Fruit fly (Drosophila melanogaster) whole organism, embryonic: ENCODE measurements around the gene CG34057.
A peak's percentile ranks its signal among the peaks of the same experiment; 100 is the strongest.

Experiments
- Awh ChIP-seq: fragments of 200-800 bp; sonication (Bioruptor generic); IDR thresholded peaks from 2 replicates; pipeline ENCODE4, ENCODE4 v1.3.6; 2022; ENCODE audit warnings: missing biosample characterization, missing genetic modification characterization
- B-H1 ChIP-seq: fragments of 200-800 bp; sonication (Bioruptor generic); IDR thresholded peaks from 3 replicates; pipeline ENCODE4 v1.3.6; 2022; ENCODE audit warnings: missing biosample characterization, missing genetic modification characterization
- CG10147 ChIP-seq: fragments of 200-800 bp; sonication (Bioruptor generic); optimal IDR thresholded peaks from 2 replicates; lab custom pipeline; 2019; ENCODE audit warnings: missing biosample characterization, mild to moderate bottlenecking, missing genetic modification characterization, moderate library complexity
- CG12155 ChIP-seq: fragments of 200-800 bp; sonication (Bioruptor generic); optimal IDR thresholded peaks from 3 replicates; lab custom pipeline; 2016; ENCODE audit warnings: missing biosample characterization, missing genetic modification characterization
- CG12236 ChIP-seq: fragments of 200-800 bp; sonication (Bioruptor generic); optimal IDR thresholded peaks from 2 replicates; lab custom pipeline; 2016; ENCODE audit warnings: missing biosample characterization, missing genetic modification characterization
- CG14667 ChIP-seq: fragments of 200-800 bp; sonication (Bioruptor generic); IDR thresholded peaks from 2 replicates; pipeline ENCODE4 v1.3.6; 2022; ENCODE audit warnings: missing biosample characterization, missing genetic modification characterization
- CG1602 ChIP-seq: fragments of 200-800 bp; sonication (Bioruptor generic); optimal IDR thresholded peaks from 3 replicates; lab custom pipeline; 2016; ENCODE audit warnings: missing biosample characterization, missing genetic modification characterization
- CG1647 ChIP-seq: fragments of 200-800 bp; sonication (Bioruptor generic); optimal IDR thresholded peaks from 3 replicates; lab custom pipeline; 2016; ENCODE audit warnings: missing biosample characterization, missing genetic modification characterization
- CG2199 ChIP-seq: fragments of 200-800 bp; sonication (Bioruptor generic); IDR thresholded peaks from 3 replicates; pipeline ENCODE4 v1.3.6; 2022; ENCODE audit warnings: missing biosample characterization, missing genetic modification characterization
- CG2202 ChIP-seq: fragments of 200-800 bp; sonication (Bioruptor generic); optimal IDR thresholded peaks from 2 replicates; lab custom pipeline; 2018; ENCODE audit warnings: missing biosample characterization, mild to moderate bottlenecking, missing genetic modification characterization
- CG3838 ChIP-seq: fragments of 200-800 bp; sonication (Bioruptor generic); optimal IDR thresholded peaks from 3 replicates; lab custom pipeline; 2016; ENCODE audit warnings: missing biosample characterization, missing genetic modification characterization
- CG5180 ChIP-seq: fragments of 200-800 bp; sonication (Bioruptor generic); optimal IDR thresholded peaks from 3 replicates; lab custom pipeline; 2017; ENCODE audit warnings: missing biosample characterization, missing genetic modification characterization, mild to moderate bottlenecking, moderate library complexity, missing genetic modification reagents
- CG6175 ChIP-seq: fragments of 200-800 bp; sonication (Bioruptor generic); IDR thresholded peaks from 3 replicates; pipeline ENCODE4 v1.3.6; 2022; ENCODE audit warnings: missing biosample characterization, missing genetic modification characterization
- CG6689 ChIP-seq: fragments of 200-800 bp; sonication (Bioruptor generic); IDR thresholded peaks from 2 replicates; pipeline ENCODE4 v1.3.6; 2022; ENCODE audit warnings: missing biosample characterization, missing genetic modification characterization
- CG8089 ChIP-seq: fragments of 200-800 bp; sonication (Bioruptor generic); optimal IDR thresholded peaks from 3 replicates; lab custom pipeline; 2016; ENCODE audit warnings: missing biosample characterization, missing genetic modification characterization
- CG8944 ChIP-seq: fragments of 200-800 bp; sonication (Bioruptor generic); optimal IDR thresholded peaks from 3 replicates; lab custom pipeline; 2016; ENCODE audit warnings: missing biosample characterization, missing genetic modification characterization
- CG9727 ChIP-seq: fragments of 200-800 bp; sonication (Bioruptor generic); optimal IDR thresholded peaks from 3 replicates; lab custom pipeline; 2017; ENCODE audit warnings: missing biosample characterization, mild to moderate bottlenecking, missing genetic modification characterization
- Dbx ChIP-seq: fragments of 200-800 bp; sonication (Bioruptor generic); IDR thresholded peaks from 3 replicates; pipeline ENCODE4 v1.3.6; 2022; ENCODE audit warnings: missing biosample characterization, missing genetic modification characterization
- Dll ChIP-seq: fragments of 200-800 bp; sonication (Bioruptor generic); IDR thresholded peaks from 4 replicates; pipeline ENCODE4 v1.3.6; 2022; ENCODE audit warnings: missing biosample characterization, missing genetic modification characterization; ENCODE audit not compliant: partially characterized antibody
- Fer2 ChIP-seq: fragments of 200-800 bp; sonication (Bioruptor generic); optimal IDR thresholded peaks from 2 replicates; lab custom pipeline; 2018; ENCODE audit warnings: missing biosample characterization, mild to moderate bottlenecking, missing genetic modification characterization, moderate library complexity
- Gsc ChIP-seq: fragments of 200-800 bp; sonication (Bioruptor generic); IDR thresholded peaks from 2 replicates; pipeline ENCODE4 v1.3.6; 2022; ENCODE audit warnings: missing biosample characterization, missing genetic modification characterization
- Hey ChIP-seq: fragments of 200-800 bp; sonication (Bioruptor generic); optimal IDR thresholded peaks from 3 replicates; lab custom pipeline; 2018; ENCODE audit warnings: missing biosample characterization, mild to moderate bottlenecking, missing genetic modification characterization
- Hmr ChIP-seq: fragments of 200-800 bp; sonication (Bioruptor generic); optimal IDR thresholded peaks from 3 replicates; lab custom pipeline; 2017; ENCODE audit warnings: mild to moderate bottlenecking, missing biosample characterization, missing genetic modification reagents, missing genetic modification characterization
- Lpt ChIP-seq: fragments of >200 bp; optimal IDR thresholded peaks from 2 replicates; lab custom pipeline; 2018; ENCODE audit warnings: missing biosample characterization, missing genetic modification characterization
- Mes4 ChIP-seq: fragments of 200-800 bp; sonication (Bioruptor generic); optimal IDR thresholded peaks from 2 replicates; lab custom pipeline; 2016; ENCODE audit warnings: missing biosample characterization, missing genetic modification characterization
- NFAT ChIP-seq: fragments of 200-800 bp; sonication (Bioruptor generic); IDR thresholded peaks from 2 replicates; pipeline ENCODE4 v1.3.6; 2022; ENCODE audit warnings: missing biosample characterization, missing genetic modification characterization
- ab ChIP-seq: fragments of 200-800 bp; sonication (Bioruptor generic); optimal IDR thresholded peaks from 2 replicates; lab custom pipeline; 2016; ENCODE audit warnings: missing biosample characterization, missing genetic modification characterization
- amos ChIP-seq: fragments of 200-800 bp; sonication (Bioruptor generic); IDR thresholded peaks from 2 replicates; pipeline ENCODE4 v1.3.6; 2022; ENCODE audit warnings: missing biosample characterization, missing genetic modification characterization; ENCODE audit not compliant: partially characterized antibody
- btn ChIP-seq: fragments of 200-800 bp; sonication (Bioruptor generic); optimal IDR thresholded peaks from 2 replicates; lab custom pipeline; 2016; ENCODE audit warnings: missing biosample characterization, missing genetic modification characterization
- cas ChIP-seq: fragments of 200-800 bp; sonication (Bioruptor generic); IDR thresholded peaks from 2 replicates; pipeline ENCODE4 v1.3.6; 2022; ENCODE audit warnings: missing biosample characterization, missing genetic modification characterization
- chm ChIP-seq: fragments of 200-800 bp; sonication (Bioruptor generic); IDR thresholded peaks from 2 replicates; pipeline ENCODE4 v1.3.6; 2022; ENCODE audit warnings: missing biosample characterization, missing genetic modification characterization
- ci ChIP-seq: fragments of 200-800 bp; sonication (Bioruptor generic); IDR thresholded peaks from 3 replicates; pipeline ENCODE4 v1.3.6; 2022; ENCODE audit warnings: missing biosample characterization, missing genetic modification characterization
- crol ChIP-seq: fragments of 200-800 bp; sonication (Bioruptor generic); IDR thresholded peaks from 2 replicates; pipeline ENCODE4 v1.3.6; 2022; ENCODE audit warnings: missing biosample characterization, missing genetic modification characterization
- esg ChIP-seq: fragments of 200-800 bp; sonication (Bioruptor generic); conservative IDR thresholded peaks from 2 replicates; pipeline ENCODE4 v1.3.6; 2022; ENCODE audit warnings: missing biosample characterization, missing genetic modification characterization
- fru ChIP-seq: fragments of >200 bp; optimal IDR thresholded peaks from 2 replicates; lab custom pipeline; 2017
- hbn ChIP-seq: fragments of 200-800 bp; sonication (Bioruptor generic); IDR thresholded peaks from 2 replicates; pipeline ENCODE4 v1.3.6; 2022; ENCODE audit warnings: missing biosample characterization, missing genetic modification characterization; ENCODE audit not compliant: partially characterized antibody
- ind ChIP-seq: fragments of 200-800 bp; sonication (Bioruptor generic); optimal IDR thresholded peaks from 3 replicates; lab custom pipeline; 2016; ENCODE audit warnings: missing biosample characterization, missing genetic modification characterization
- insv ChIP-seq, 2 experiments: fragments of 200-800 bp; sonication (Bioruptor generic); optimal IDR thresholded peaks; 3 replicates each; lab custom pipeline; 2016 to 2018; ENCODE audit warnings: missing biosample characterization in 2 of 2, missing genetic modification characterization in 2 of 2
- klu ChIP-seq: fragments of 200-800 bp; sonication (Bioruptor generic); IDR thresholded peaks from 2 replicates; pipeline ENCODE4 v1.3.6; 2022; ENCODE audit warnings: missing biosample characterization, missing genetic modification characterization
- kni ChIP-seq: fragments of 200-800 bp; sonication (Bioruptor generic); optimal IDR thresholded peaks from 3 replicates; lab custom pipeline; 2017; ENCODE audit warnings: mild to moderate bottlenecking, missing biosample characterization, missing genetic modification reagents, missing genetic modification characterization
- lmd ChIP-seq: fragments of 200-800 bp; sonication (Bioruptor generic); IDR thresholded peaks from 2 replicates; pipeline ENCODE4 v1.3.6; 2022; ENCODE audit warnings: missing biosample characterization, missing genetic modification characterization
- lola ChIP-seq, 3 experiments: fragments of >200 bp in 2 of 3; fragments of 200-800 bp in 1 of 3; sonication (Bioruptor generic) in 1 of 3; optimal IDR thresholded peaks; 2 replicates each; lab custom pipeline; 2017 to 2019; ENCODE audit warnings: missing biosample characterization in 3 of 3, missing genetic modification characterization in 3 of 3, mild to moderate bottlenecking in 1 of 3, moderate library complexity in 1 of 3
- onecut ChIP-seq: fragments of 200-800 bp; sonication (Bioruptor generic); IDR thresholded peaks from 2 replicates; pipeline ENCODE4 v1.3.6; 2022; ENCODE audit warnings: missing biosample characterization, missing genetic modification characterization
- pho ChIP-seq: fragments of 200-800 bp; sonication (Bioruptor generic); optimal IDR thresholded peaks from 2 replicates; lab custom pipeline; 2016; ENCODE audit warnings: missing biosample characterization, missing genetic modification characterization
- phol ChIP-seq: fragments of 200-800 bp; sonication (Bioruptor generic); optimal IDR thresholded peaks from 3 replicates; lab custom pipeline; 2018; ENCODE audit warnings: missing biosample characterization, mild to moderate bottlenecking, missing genetic modification characterization, moderate library complexity
- psq ChIP-seq: fragments of 200-800 bp; sonication (Bioruptor generic); optimal IDR thresholded peaks from 2 replicates; lab custom pipeline; 2017; ENCODE audit warnings: missing biosample characterization, missing genetic modification characterization
- ranshi ChIP-seq: fragments of 200-800 bp; sonication (Bioruptor generic); IDR thresholded peaks from 2 replicates; pipeline ENCODE4 v1.3.6; 2022; ENCODE audit warnings: missing biosample characterization, missing genetic modification characterization
- sqz ChIP-seq: fragments of 200-800 bp; sonication (Bioruptor generic); optimal IDR thresholded peaks from 3 replicates; lab custom pipeline; 2018; ENCODE audit warnings: missing biosample characterization, mild to moderate bottlenecking, missing genetic modification characterization
- sug ChIP-seq: fragments of 200-800 bp; optimal IDR thresholded peaks from 2 replicates; lab custom pipeline; 2019; ENCODE audit warnings: missing biosample characterization, mild to moderate bottlenecking, missing genetic modification characterization, moderate library complexity
- toy ChIP-seq: fragments of 200-800 bp; sonication (Bioruptor generic); IDR thresholded peaks from 2 replicates; pipeline ENCODE4 v1.3.6; 2022; ENCODE audit warnings: missing biosample characterization, missing genetic modification characterization
- usp ChIP-seq: fragments of >200 bp; optimal IDR thresholded peaks from 2 replicates; lab custom pipeline; 2017; ENCODE audit warnings: missing biosample characterization, missing genetic modification characterization
- vfl ChIP-seq: fragments of 200-800 bp; sonication (Bioruptor generic); optimal IDR thresholded peaks from 2 replicates; lab custom pipeline; 2016; ENCODE audit warnings: missing biosample characterization, missing genetic modification characterization
- wor ChIP-seq: fragments of 200-800 bp; sonication (Bioruptor generic); IDR thresholded peaks from 2 replicates; pipeline ENCODE4 v1.3.6; 2022; ENCODE audit warnings: missing biosample characterization, missing genetic modification characterization
- zf30C ChIP-seq: fragments of 200-800 bp; sonication (Bioruptor generic); optimal IDR thresholded peaks from 3 replicates; lab custom pipeline; 2018; ENCODE audit warnings: missing biosample characterization, mild to moderate bottlenecking, missing genetic modification characterization

Gene CG34057

DNA sequence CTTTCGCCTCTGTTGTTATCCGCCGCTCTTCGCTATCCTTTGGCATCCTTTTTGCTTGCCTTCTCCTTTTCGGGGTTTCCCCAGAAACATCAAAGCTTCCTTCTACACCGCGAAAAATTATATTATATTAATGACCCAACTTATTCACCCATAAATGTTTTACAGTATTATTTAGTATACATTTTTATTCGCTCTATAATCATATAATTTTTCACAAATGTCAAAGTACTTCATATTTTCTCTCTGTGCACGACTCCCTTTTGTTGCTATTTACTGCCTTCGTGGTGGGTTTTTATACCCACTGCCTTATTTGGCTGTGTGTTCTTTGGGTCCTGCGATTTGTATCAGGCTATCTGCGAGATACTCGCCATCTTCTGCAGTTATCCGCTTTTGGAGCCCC lies 20.0 kb downstream of the CG34057 start (continued):
- TF ChIP-seq crol (GFP tag; lab: Robert Waterston, UW): no peak
- TF ChIP-seq CG12236 (GFP tag; lab: Kevin White, UChicago): no peak
- no peak for TF ChIP-seq sqz
- peak; percentile 58; the same call in 1 of the 2 replicates for TF ChIP-seq CG6689
- TF ChIP-seq CG9727 (GFP tag; lab: Kevin White, UChicago): peak; percentile 32
- no peak for TF ChIP-seq Mes4
- TF ChIP-seq toy (GFP tag; lab: Robert Waterston, UW): no peak
- peak; percentile 50 for TF ChIP-seq CG10147 (GFP tag; lab: Kevin White, UChicago)
- TF ChIP-seq CG14667 (GFP tag; lab: Robert Waterston, UW): 0 out of 2 replicates have a peak, but pooled peaks have one; percentile 41
- TF ChIP-seq ab: no peak
- peak; percentile 49 for TF ChIP-seq lmd (GFP tag; lab: Robert Waterston, UW)
- TF ChIP-seq CG8089 (GFP tag; lab: Kevin White, UChicago): no peak
- no peak for TF ChIP-seq vfl (GFP tag; lab: Kevin White, UChicago)
- no peak for TF ChIP-seq cas (GFP tag; lab: Robert Waterston, UW)
- TF ChIP-seq CG1602 (GFP tag; lab: Kevin White, UChicago): no peak
- no peak for TF ChIP-seq CG12155
- no peak for TF ChIP-seq usp
- TF ChIP-seq esg (GFP tag; lab: Robert Waterston, UW): peak; percentile 27
- TF ChIP-seq Awh: no peak
- no peak for TF ChIP-seq Hey (tag; lab: Kevin White, UChicago)
- TF ChIP-seq zf30C (GFP tag; lab: Kevin White, UChicago): no peak
- TF ChIP-seq CG1647 (GFP tag; lab: Kevin White, UChicago): no peak
- TF ChIP-seq insv (GFP tag; optimal IDR thresholded peaks at IDR 0.05; lab: Kevin White, UChicago): no peak
- no peak for TF ChIP-seq CG2202 (tag; lab: Kevin White, UChicago)
- no peak for TF ChIP-seq kni (GFP tag; lab: Kevin White, UChicago)
- no peak for TF ChIP-seq Lpt
- peak; percentile 30 for TF ChIP-seq phol (tag; lab: Kevin White, UChicago)
- no peak for TF ChIP-seq btn (GFP tag; lab: Kevin White, UChicago)
- TF ChIP-seq CG2199 (GFP tag; lab: Robert Waterston, UW): no peak
- no peak for TF ChIP-seq NFAT (GFP tag; lab: Robert Waterston, UW)
- no peak for TF ChIP-seq CG8944 (GFP tag; lab: Kevin White, UChicago)
- TF ChIP-seq CG3838 (GFP tag; lab: Kevin White, UChicago): no peak
- TF ChIP-seq Dll (GFP tag; lab: Robert Waterston, UW): no peak
- no peak for TF ChIP-seq Dbx (GFP tag; lab: Robert Waterston, UW)
- TF ChIP-seq Hmr (GFP tag; lab: Kevin White, UChicago): peak; percentile 58
- no peak for TF ChIP-seq CG5180
- TF ChIP-seq ci (GFP tag; lab: Robert Waterston, UW): no peak
- TF ChIP-seq amos (GFP tag; lab: Robert Waterston, UW): no peak
- no peak for TF ChIP-seq Gsc (GFP tag; lab: Robert Waterston, UW)
- no peak for TF ChIP-seq klu (GFP tag; lab: Robert Waterston, UW)
- no peak for TF ChIP-seq B-H1 (GFP tag; lab: Robert Waterston, UW)
- peak; percentile 47; the same call in 1 of the 2 replicates for TF ChIP-seq ranshi (GFP tag; lab: Robert Waterston, UW)
- no peak for TF ChIP-seq pho
- no peak for TF ChIP-seq Fer2
- TF ChIP-seq hbn (GFP tag; lab: Robert Waterston, UW): no peak
- no peak for TF ChIP-seq ind (GFP tag; lab: Kevin White, UChicago)
- TF ChIP-seq psq (GFP tag; lab: Kevin White, UChicago): no peak
- TF ChIP-seq CG6175 (GFP tag; lab: Robert Waterston, UW): no peak
- no peak for TF ChIP-seq chm
- no peak for TF ChIP-seq wor (GFP tag; lab: Robert Waterston, UW)
- TF ChIP-seq fru (lab: Kevin White, UChicago): no peak
- TF ChIP-seq lola (GFP tag; optimal IDR thresholded peaks at IDR 0.05; lab: Kevin White, UChicago): no peak
- TF ChIP-seq onecut (GFP tag; lab: Robert Waterston, UW): no peak
- TF ChIP-seq sug (tag; lab: Kevin White, UChicago): no peak
